Worm (Caenorhabditis elegans) whole organism, L1 larva: ENCODE data around the gene kin-29.

Experiments used
- C04F5.9 ChIP-seq: sonication (generic microtip); optimal IDR thresholded peaks from 2 replicates; lab custom pipeline; 2016; ENCODE audit warnings: missing genetic modification characterization, missing compliant biosample characterization
- C16A3.4 ChIP-seq: fragments of 150-350 bp; optimal IDR thresholded peaks from 2 replicates; lab custom pipeline; 2014; ENCODE audit warnings: missing biosample characterization, missing genetic modification characterization
- C34B4.2 ChIP-seq: sonication (generic microtip); optimal IDR thresholded peaks from 2 replicates; lab custom pipeline; 2017; ENCODE audit warnings: mild to moderate bottlenecking, missing genetic modification characterization, missing compliant biosample characterization
- blmp-1 ChIP-seq: fragments of 150-350 bp; optimal IDR thresholded peaks from 2 replicates; lab custom pipeline; 2014; ENCODE audit warnings: missing biosample characterization, missing genetic modification characterization
- ceh-63 ChIP-seq: fragments of 200-800 bp; sonication (Bioruptor generic); optimal IDR thresholded peaks from 2 replicates; lab custom pipeline; 2018; ENCODE audit warnings: mild to moderate bottlenecking, missing genetic modification characterization, missing compliant biosample characterization
- ceh-90 ChIP-seq: sonication (generic microtip); optimal IDR thresholded peaks from 2 replicates; lab custom pipeline; 2016; ENCODE audit warnings: missing genetic modification characterization, missing compliant biosample characterization
- egl-13 ChIP-seq: sonication (generic microtip); optimal IDR thresholded peaks from 2 replicates; lab custom pipeline; 2016; ENCODE audit warnings: missing genotype, missing genetic modification reagents, missing genetic modification characterization, missing compliant biosample characterization
- elt-2 ChIP-seq: sonication (generic microtip); optimal IDR thresholded peaks from 2 replicates; lab custom pipeline; 2016; ENCODE audit warnings: missing genetic modification characterization, mild to moderate bottlenecking, inconsistent platforms, missing compliant biosample characterization, missing genetic modification reagents
- fkh-4 ChIP-seq: sonication (generic microtip); optimal IDR thresholded peaks from 2 replicates; lab custom pipeline; 2016; ENCODE audit warnings: missing compliant biosample characterization, missing genetic modification characterization, borderline replicate concordance
- hpl-2 ChIP-seq: fragments of 150-350 bp; optimal IDR thresholded peaks from 2 replicates; lab custom pipeline; 2014; ENCODE audit warnings: missing biosample characterization, missing genetic modification reagents, missing genetic modification characterization
- lin-13 ChIP-seq: fragments of 150-350 bp; optimal IDR thresholded peaks from 2 replicates; lab custom pipeline; 2014; ENCODE audit warnings: missing biosample characterization, missing genetic modification reagents, missing genetic modification characterization
- lin-14 ChIP-seq: fragments of 200-800 bp; sonication (Bioruptor generic); optimal IDR thresholded peaks from 2 replicates; lab custom pipeline; 2018; ENCODE audit warnings: mild to moderate bottlenecking, missing genetic modification characterization, moderate library complexity, missing compliant biosample characterization
- lir-3 ChIP-seq: sonication (generic microtip); optimal IDR thresholded peaks from 2 replicates; lab custom pipeline; 2016; ENCODE audit warnings: mild to moderate bottlenecking, missing genetic modification characterization, moderate library complexity, missing compliant biosample characterization; ENCODE audit not compliant: poor library complexity
- lsy-2 ChIP-seq, 2 experiments: fragments of 150-350 bp; optimal IDR thresholded peaks; 2 replicates each; lab custom pipeline; 2014; ENCODE audit warnings: missing biosample characterization in 2 of 2, missing genetic modification characterization in 2 of 2
- nhr-19 ChIP-seq: fragments of 200-800 bp; sonication (Bioruptor generic); conservative IDR thresholded peaks from 2 replicates; pipeline ENCODE4 v1.3.6; 2022; ENCODE audit warnings: missing genetic modification characterization, missing compliant biosample characterization
- nhr-71 ChIP-seq: sonication (generic microtip); optimal IDR thresholded peaks from 2 replicates; lab custom pipeline; 2016; ENCODE audit warnings: mild to moderate bottlenecking, missing genetic modification characterization, moderate library complexity, missing compliant biosample characterization
- nhr-77 ChIP-seq: fragments of 150-350 bp; optimal IDR thresholded peaks from 2 replicates; lab custom pipeline; 2014; ENCODE audit warnings: missing biosample characterization, missing genetic modification characterization
- nhr-85 ChIP-seq: sonication (generic microtip); peaks from one replicate; lab custom pipeline; 2016; ENCODE audit warnings: missing genetic modification characterization, inconsistent platforms, missing compliant biosample characterization
- nhr-90 ChIP-seq: sonication (generic microtip); optimal IDR thresholded peaks from 2 replicates; lab custom pipeline; 2016; ENCODE audit warnings: mild to moderate bottlenecking, missing genetic modification characterization, missing compliant biosample characterization; ENCODE audit not compliant: poor library complexity
- pqm-1 ChIP-seq: sonication (generic microtip); optimal IDR thresholded peaks from 3 replicates; lab custom pipeline; 2017; ENCODE audit warnings: missing biosample characterization, missing genetic modification characterization
- skn-1 ChIP-seq: fragments of 150-350 bp; optimal IDR thresholded peaks from 2 replicates; lab custom pipeline; 2014; ENCODE audit warnings: missing biosample characterization, missing genetic modification characterization
- snpc-4 ChIP-seq: fragments of 150-350 bp; optimal IDR thresholded peaks from 2 replicates; lab custom pipeline; 2014; ENCODE audit warnings: missing biosample characterization, missing genetic modification characterization
- sox-4 ChIP-seq: sonication (generic microtip); optimal IDR thresholded peaks from 2 replicates; lab custom pipeline; 2016; ENCODE audit warnings: missing genetic modification characterization, missing compliant biosample characterization
- sptf-1 ChIP-seq: fragments of 150-350 bp; optimal IDR thresholded peaks from 2 replicates; lab custom pipeline; 2014; ENCODE audit warnings: missing biosample characterization, missing genetic modification characterization
- tbx-2 ChIP-seq: sonication (generic microtip); optimal IDR thresholded peaks from 2 replicates; lab custom pipeline; 2016; ENCODE audit warnings: missing genetic modification characterization, missing compliant biosample characterization
- tlp-1 ChIP-seq: fragments of 150-350 bp; optimal IDR thresholded peaks from 2 replicates; lab custom pipeline; 2014; ENCODE audit warnings: missing biosample characterization, missing genetic modification characterization
- unc-130 ChIP-seq: fragments of 150-350 bp; optimal IDR thresholded peaks from 2 replicates; lab custom pipeline; 2017; ENCODE audit warnings: missing biosample characterization, missing genetic modification characterization, inconsistent platforms
- unc-86 ChIP-seq: sonication (generic microtip); optimal IDR thresholded peaks from 2 replicates; lab custom pipeline; 2016; ENCODE audit warnings: missing genetic modification characterization, missing compliant biosample characterization
- unc-98 ChIP-seq: fragments of 200-800 bp; sonication (Bioruptor generic); IDR thresholded peaks from 2 replicates; pipeline ENCODE4 v1.3.6; 2022; ENCODE audit warnings: missing genetic modification characterization, missing compliant biosample characterization
- vab-15 ChIP-seq: sonication (generic microtip); optimal IDR thresholded peaks from 2 replicates; lab custom pipeline; 2017; ENCODE audit warnings: missing genotype, mild to moderate bottlenecking, missing genetic modification characterization, missing compliant biosample characterization
- zag-1 ChIP-seq: fragments of 150-350 bp; optimal IDR thresholded peaks from 2 replicates; lab custom pipeline; 2014; ENCODE audit warnings: missing biosample characterization, missing genetic modification characterization
- ztf-4 ChIP-seq: fragments of 150-350 bp; optimal IDR thresholded peaks from 2 replicates; lab custom pipeline; 2014; ENCODE audit warnings: missing biosample characterization, missing genetic modification characterization

kin-29 gene

DNA sequence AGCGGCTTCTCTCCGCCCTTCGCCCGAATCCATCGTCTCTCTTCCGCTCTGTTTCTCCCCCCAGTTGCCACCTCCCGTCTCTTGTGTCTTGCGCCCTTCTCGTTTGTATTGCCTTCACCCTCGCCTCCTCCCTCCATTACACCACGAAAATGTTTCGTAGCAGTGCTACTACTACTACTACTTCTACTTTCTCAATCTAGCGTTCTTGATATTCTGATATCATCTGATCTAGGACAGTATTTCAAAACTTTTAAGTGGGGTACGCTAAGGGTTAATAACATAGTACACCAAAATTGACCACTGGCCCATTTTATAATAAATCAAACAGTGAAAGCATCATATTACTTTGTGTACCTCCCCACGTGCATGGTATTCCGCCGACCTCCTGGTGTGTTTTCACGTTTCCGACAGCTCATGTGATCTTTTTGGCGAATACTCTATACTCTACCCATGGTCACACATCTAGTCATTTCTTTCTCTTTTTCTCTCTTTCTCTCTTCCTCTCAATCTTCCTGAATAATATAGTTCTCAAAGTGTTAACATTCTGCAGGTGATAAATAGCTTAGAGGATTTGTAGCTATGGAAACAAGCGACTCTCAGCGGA lies 49.6 kb downstream of the kin-29 start, which contains the start of gene C14A11.2 (continued):
- TF ChIP-seq ceh-90 (no peak), unc-130 (peak; percentile 33), C04F5.9 (tag; lab: Kevin White, UChicago) (no peak), nhr-90 (peak; percentile 50), unc-98 (GFP tag; lab: Robert Waterston, UW) (no peak), tbx-2 (no peak), ceh-63 (no peak), tlp-1 (tag; lab: Kevin White, UChicago) (no peak), hpl-2 (GFP tag; lab: Kevin White, UChicago) (no peak), ztf-4 (tag; lab: Kevin White, UChicago) (no peak), nhr-19 (peak; percentile 43), lin-13 (GFP tag; lab: Kevin White, UChicago) (no peak), zag-1 (no peak), unc-86 (tag; lab: Kevin White, UChicago) (no peak), nhr-77 (no peak), elt-2 (no peak), pqm-1 (no peak), vab-15 (tag; lab: Kevin White, UChicago) (peak; percentile 63), lir-3 (tag; lab: Kevin White, UChicago) (peak; percentile 57), nhr-71 (peak; percentile 79), C16A3.4 (tag; lab: Kevin White, UChicago) (no peak), skn-1 (no peak), sptf-1 (no peak), blmp-1 (peak; percentile 78), egl-13 (tag; lab: Kevin White, UChicago) (peak; percentile 18)

DNA sequence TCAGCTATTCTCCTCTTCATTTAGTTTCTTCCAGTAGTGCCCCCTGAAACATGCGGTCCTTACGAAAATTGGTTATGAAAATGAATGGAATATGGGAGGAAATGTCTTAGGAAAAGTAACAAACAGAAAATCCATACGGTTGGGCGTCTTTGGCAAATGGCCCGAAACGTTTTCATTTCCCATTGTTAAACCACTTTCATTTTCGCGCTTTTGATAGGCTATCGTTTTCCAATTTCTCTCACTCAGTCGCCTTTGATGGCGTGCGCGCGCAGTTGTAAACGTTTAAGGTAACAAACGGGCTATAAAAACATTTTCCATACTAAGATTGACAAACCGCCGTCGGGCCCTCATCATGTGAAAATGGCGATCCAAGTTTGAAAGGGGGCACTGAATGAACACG lies 57.2 kb downstream of the kin-29 start:
- no peak for TF ChIP-seq fkh-4 (tag; lab: Kevin White, UChicago)
- no peak for TF ChIP-seq C34B4.2
- TF ChIP-seq lsy-2 (tag; optimal IDR thresholded peaks at IDR 0.05; lab: Kevin White, UChicago), result no peak
- peak; percentile 8 for TF ChIP-seq lin-14 (GFP tag; lab: Kevin White, UChicago)
- no peak for TF ChIP-seq ceh-90
- TF ChIP-seq blmp-1, result peak; percentile 92
- TF ChIP-seq sox-4 (tag; lab: Kevin White, UChicago), result no peak

DNA sequence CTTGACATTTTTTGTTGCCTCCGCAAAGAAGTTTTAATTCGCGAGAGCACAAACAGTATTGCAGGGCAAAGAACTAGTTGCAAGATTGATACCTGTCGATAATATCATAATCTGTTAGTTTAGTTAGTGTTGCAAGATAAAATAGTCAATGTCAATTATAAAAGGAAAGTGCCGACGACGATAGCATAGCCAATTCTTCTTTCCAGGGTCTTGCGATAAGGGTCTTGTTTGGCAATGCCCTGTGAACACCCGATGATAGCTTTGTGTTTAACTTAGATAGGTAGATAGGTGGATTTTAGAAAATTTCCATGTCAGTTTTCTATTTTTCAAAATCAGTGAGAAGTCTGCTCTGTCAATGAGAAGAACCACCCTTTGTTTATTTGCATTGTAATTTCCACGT lies 57.9 kb downstream of the kin-29 start:
- no peak for TF ChIP-seq snpc-4
- peak; percentile 53 for TF ChIP-seq nhr-85 (tag; lab: Kevin White, UChicago)
- TF ChIP-seq, all 84 proteins: peak for 1
